Worm (Caenorhabditis elegans): ENCODE data around the gene pqn-84.
A peak's percentile ranks its signal among the peaks of the same experiment; 100 is the strongest.

pqn-84 gene

DNA sequence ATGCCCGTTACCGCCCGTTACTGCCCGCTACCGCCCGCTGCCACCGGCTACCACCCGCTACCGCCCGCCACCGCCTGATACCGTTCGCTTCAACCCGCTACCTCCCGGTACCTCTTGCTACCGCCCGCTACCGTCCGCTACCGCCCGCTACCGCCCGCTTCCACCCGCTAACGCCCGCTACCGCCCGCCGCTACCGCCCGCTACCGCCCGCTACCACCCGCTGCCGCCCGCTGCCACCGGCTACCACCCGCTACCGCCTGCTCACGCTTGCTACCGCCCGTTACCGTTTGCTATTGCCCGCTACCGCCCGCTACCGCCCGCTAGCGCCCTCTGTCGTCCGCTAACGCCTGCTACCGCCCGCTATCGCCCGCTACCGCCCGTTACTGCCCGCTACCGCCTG, 1.8 kb downstream of the pqn-84 start (continued):
- TF ChIP-seq unc-39 (tag; optimal IDR thresholded peaks at IDR 0.05) (no peak), daf-19 (GFP tag; conservative IDR thresholded peaks at IDR 0.05) (no peak), ceh-20 (GFP tag; IDR thresholded peaks at IDR 0.05) (no peak), mdt-29 (GFP tag; IDR thresholded peaks at IDR 0.05) (no peak), arid-1 (GFP tag; conservative IDR thresholded peaks at IDR 0.05) (no peak), lim-7 (GFP tag; IDR thresholded peaks at IDR 0.05) (no peak), nhr-48 (tag; optimal IDR thresholded peaks at IDR 0.05) (no peak), egl-43 (GFP tag; IDR thresholded peaks at IDR 0.05) (no peak)

ce11 chrIII:11703006-11703775, 3.1 kb downstream of the pqn-84 start:
- TF ChIP-seq dmd-9 (GFP tag; IDR thresholded peaks at IDR 0.05) (0 out of 2 replicates have a peak, but pooled peaks have one; percentile 47), unc-62 (GFP tag; optimal IDR thresholded peaks at IDR 0.05 in 1 of 2) (peak in 1 of 2 experiments; percentile 52), unc-62 (tag; optimal IDR thresholded peaks at IDR 0.05) (no peak), aha-1 (tag) (peak; percentile 86), ceh-44 (GFP tag; IDR thresholded peaks at IDR 0.05) (no peak), set-16 (GFP tag; IDR thresholded peaks at IDR 0.05) (peak; percentile 83)

DNA sequence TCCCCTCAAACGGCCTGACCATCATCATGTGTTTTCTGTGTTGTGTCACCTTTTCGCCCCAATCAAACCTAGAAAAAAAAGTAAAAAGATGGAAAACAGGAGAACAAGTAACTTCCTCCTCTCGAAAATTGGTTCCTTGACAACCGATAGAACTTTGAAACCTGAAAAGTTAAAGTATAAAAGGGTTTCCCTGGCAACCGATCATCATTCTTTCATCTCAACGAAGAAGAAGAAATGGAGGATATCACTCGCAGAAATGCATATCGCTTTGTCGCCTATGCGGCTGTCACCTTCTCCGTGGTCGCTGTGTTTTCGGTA, 3.7 kb downstream of the pqn-84 start, which contains the start of gene col-95:
Gene col-95, plus strand, starts transcription at position 219 of the 318 bp plus-strand sequence.
- TF ChIP-seq ZK546.5 (tag; optimal IDR thresholded peaks at IDR 0.05) (no peak), unc-39 (tag; optimal IDR thresholded peaks at IDR 0.05) (no peak), lin-39 (tag; optimal IDR thresholded peaks at IDR 0.05) (no peak), F44E2.7 (GFP tag; IDR thresholded peaks at IDR 0.05) (no peak), pha-4 (GFP tag; IDR thresholded peaks at IDR 0.05) (no peak), pha-4 (tag; optimal IDR thresholded peaks at IDR 0.05) (no peak), lsy-2 (tag; optimal IDR thresholded peaks at IDR 0.05) (no peak), daf-8 (GFP tag; IDR thresholded peaks at IDR 0.05) (no peak), Y48G9A.11 (GFP tag; IDR thresholded peaks at IDR 0.05) (no peak), lin-38 (GFP tag; IDR thresholded peaks at IDR 0.05) (no peak), sdz-12 (GFP tag; optimal IDR thresholded peaks at IDR 0.05) (no peak)

ce11 chrIII:11704377-11704978, 4.4 kb downstream of the pqn-84 start:
- peak; percentile 96 for TF ChIP-seq set-16 (GFP tag; IDR thresholded peaks at IDR 0.05)
- no peak for TF ChIP-seq nhr-111 (GFP tag; optimal IDR thresholded peaks at IDR 0.05)
- 0 out of 4 replicates have a peak, but pooled peaks of 1 of the 2 experiments have one; percentile 10 for TF ChIP-seq madf-5 (GFP tag; IDR thresholded peaks at IDR 0.05)
- no peak for TF ChIP-seq Y48G9A.11 (GFP tag; IDR thresholded peaks at IDR 0.05)

DNA sequence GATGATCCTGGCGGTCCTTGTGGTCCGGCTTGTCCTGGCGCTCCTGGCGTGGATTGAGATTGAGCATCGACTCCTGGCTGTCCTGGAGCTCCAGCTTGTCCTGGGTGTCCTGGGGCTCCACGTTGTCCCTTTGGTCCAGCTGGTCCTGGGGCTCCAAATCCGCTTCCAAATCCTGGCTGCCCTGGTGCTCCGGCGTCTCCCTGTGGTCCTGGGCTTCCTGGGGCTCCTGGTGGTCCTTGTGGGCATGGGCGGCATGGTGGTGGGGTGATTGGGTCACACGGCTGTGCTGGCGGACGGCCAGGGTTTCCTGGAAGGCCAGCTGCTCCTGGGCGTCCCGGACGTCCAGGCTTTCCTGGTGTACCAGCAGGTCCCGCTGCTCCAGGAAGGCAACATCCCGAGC, 5.9 kb downstream of the pqn-84 start:
- TF ChIP-seq mes-2 (tag; optimal IDR thresholded peaks at IDR 0.05; ENCODE audit: poor library complexity, severe bottlenecking) (peak; percentile 19), aha-1 (tag) (peak; percentile 21), madf-9 (GFP tag; conservative IDR thresholded peaks at IDR 0.05) (no peak), madf-5 (GFP tag; IDR thresholded peaks at IDR 0.05) (peak in 1 of 2 experiments; percentile 30; a peak in 1 of 4 replicates), Y48G9A.11 (GFP tag; IDR thresholded peaks at IDR 0.05) (0 out of 2 replicates have a peak, but pooled peaks have one; percentile 17), ceh-20 (GFP tag; IDR thresholded peaks at IDR 0.05) (0 out of 2 replicates have a peak, but pooled peaks have one; percentile 42), set-16 (GFP tag; IDR thresholded peaks at IDR 0.05) (peak; percentile 98), jun-1 (tag; optimal IDR thresholded peaks at IDR 0.05) (no peak)

DNA sequence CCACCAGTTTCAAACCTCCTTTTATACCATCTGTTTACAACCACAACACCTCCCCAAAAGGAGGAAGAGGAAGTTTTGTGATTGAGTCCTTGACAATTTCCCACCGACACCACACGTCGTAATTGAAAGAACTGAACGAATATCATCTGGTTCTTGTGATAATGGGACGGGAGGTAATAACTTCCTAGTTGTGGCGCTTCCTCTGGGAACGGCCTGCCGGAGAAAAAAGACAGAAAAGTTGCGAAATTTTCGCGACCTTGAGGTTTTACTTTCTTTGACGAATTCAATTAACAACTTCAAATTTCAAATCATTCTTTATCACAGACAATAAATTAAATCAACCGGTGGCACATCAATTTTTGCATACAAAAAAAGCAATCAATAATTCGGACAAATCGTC, 6.6 kb downstream of the pqn-84 start, which contains the start of gene col-96:
Gene col-96, minus strand, starts transcription at position 101 of the 400 bp plus-strand sequence.
- TF ChIP-seq set-16 (GFP tag; IDR thresholded peaks at IDR 0.05), result no peak
- TF ChIP-seq nhr-102 (tag; optimal IDR thresholded peaks at IDR 0.05), result no peak
- no peak for TF ChIP-seq nhr-111 (GFP tag; optimal IDR thresholded peaks at IDR 0.05)
- no peak for TF ChIP-seq zag-1 (tag; optimal IDR thresholded peaks at IDR 0.05)
- no peak for TF ChIP-seq ceh-32 (tag; optimal IDR thresholded peaks at IDR 0.05; ENCODE audit: poor library complexity)
- TF ChIP-seq ztf-7 (tag; optimal IDR thresholded peaks at IDR 0.05), result no peak
- TF ChIP-seq ceh-20 (GFP tag; IDR thresholded peaks at IDR 0.05), result no peak
- no peak for TF ChIP-seq attf-4 (tag; optimal IDR thresholded peaks at IDR 0.05)
- TF ChIP-seq snpc-1.2 (GFP tag; IDR thresholded peaks at IDR 0.05), result no peak
- no peak for TF ChIP-seq lin-13 (GFP tag; optimal IDR thresholded peaks at IDR 0.05)
- TF ChIP-seq F26F4.8 (GFP tag; conservative IDR thresholded peaks at IDR 0.05), result no peak
- no peak for TF ChIP-seq ama-1 (optimal IDR thresholded peaks at IDR 0.05)
- TF ChIP-seq dmd-9 (GFP tag; IDR thresholded peaks at IDR 0.05), result no peak
- TF ChIP-seq tag-97 (GFP tag; IDR thresholded peaks at IDR 0.05), result no peak
- no peak for TF ChIP-seq gei-8 (GFP tag; optimal IDR thresholded peaks at IDR 0.05)
- no peak for TF ChIP-seq T20F7.1 (GFP tag; optimal IDR thresholded peaks at IDR 0.05)
